Worm (Caenorhabditis elegans) whole organism, L4/young adult: ENCODE data around the gene F14H3.4.
"Not testable (repeated sequence)": the region's sequence is repeated elsewhere in the genome, so short reads cannot be mapped to it uniquely, and the experiment has no call there.

Experiments used
- W03F9.2 ChIP-seq: fragments of 150-350 bp; optimal IDR thresholded peaks from 2 replicates; lab custom pipeline; 2014; ENCODE audit warnings: missing biosample characterization, missing genetic modification characterization
- dao-5 ChIP-seq: sonication (generic microtip); optimal IDR thresholded peaks from 2 replicates; lab custom pipeline; 2016; ENCODE audit warnings: missing genotype, missing genetic modification characterization, moderate library complexity, missing compliant biosample characterization
- him-1 ChIP-seq: sonication (generic microtip); optimal IDR thresholded peaks from 2 replicates; lab custom pipeline; 2016; ENCODE audit warnings: missing genotype, missing genetic modification reagents, missing genetic modification characterization, missing compliant biosample characterization

Gene F14H3.4

ce11 chrV:16061993-16062392 is 7.1 kb upstream of the F14H3.4 start, which contains the start of gene fbxa-100:
fbxa-100 (minus strand) TSS chrV:16062093.
- TF ChIP-seq him-1 = no peak
- TF ChIP-seq dao-5 = no peak
- no peak for TF ChIP-seq W03F9.2 (tag; lab: Kevin White, UChicago)

ce11 chrV:16060135-16060534 is 5.3 kb upstream of the F14H3.4 start, which contains the start of gene F14H3.15:
F14H3.15 (minus strand) TSS chrV:16060235.
- no peak for TF ChIP-seq dao-5
- no peak for TF ChIP-seq W03F9.2 (tag; lab: Kevin White, UChicago)
- no peak for TF ChIP-seq him-1

ce11 chrV:16058872-16059271 is 4.0 kb upstream of the F14H3.4 start, which contains the start of gene F14H3.6:
F14H3.6 (minus strand) TSS chrV:16058893.
- TF ChIP-seq W03F9.2 (tag; lab: Kevin White, UChicago) = no peak
- TF ChIP-seq him-1 = no peak
- TF ChIP-seq dao-5 = no peak

ce11 chrV:16057010-16057463 is 2.2 kb upstream of the F14H3.4 start, which contains the start of gene F14H3.5:
F14H3.5 (minus strand) TSS chrV:16057060.
- no peak for TF ChIP-seq W03F9.2 (tag; lab: Kevin White, UChicago)
- no peak for TF ChIP-seq him-1
- no peak for TF ChIP-seq dao-5

- TF ChIP-seq dao-5 = no peak
- no peak for TF ChIP-seq him-1
- TF ChIP-seq W03F9.2 (tag; lab: Kevin White, UChicago) = no peak
These were observed 1.5 kb downstream of the F14H3.4 start, which contains the start of gene F14H3.3 for ce11 chrV:16053373-16053772. F14H3.3 (minus strand) TSS chrV:16053473.

- no peak for TF ChIP-seq dao-5
- TF ChIP-seq W03F9.2 (tag; lab: Kevin White, UChicago) = no peak
- TF ChIP-seq him-1 = no peak
These were observed 5.7 kb downstream of the F14H3.4 start, which contains the start of gene best-12 for ce11 chrV:16049177-16049576. best-12 (plus strand) TSS chrV:16049477.

ce11 chrV:16047508-16047907 is 7.4 kb downstream of the F14H3.4 start, which contains the start of gene str-198:
str-198 (plus strand) TSS chrV:16047808.
- TF ChIP-seq dao-5 = no peak
- no peak for TF ChIP-seq W03F9.2 (tag; lab: Kevin White, UChicago)
- TF ChIP-seq him-1 = no peak

ce11 chrV:16047052-16047451 is 7.8 kb downstream of the F14H3.4 start:
- no peak for TF ChIP-seq dao-5
- no peak for TF ChIP-seq W03F9.2 (tag; lab: Kevin White, UChicago)
- no peak for TF ChIP-seq him-1

- no peak for TF ChIP-seq W03F9.2 (tag; lab: Kevin White, UChicago)
- TF ChIP-seq dao-5 = no peak
- TF ChIP-seq him-1 = no peak
These were observed 8.3 kb downstream of the F14H3.4 start, which contains the start of gene ZK285.2 for ce11 chrV:16046573-16046972. ZK285.2 (plus strand) TSS chrV:16046873.

ce11 chrV:16045837-16046236 is 9.0 kb downstream of the F14H3.4 start, which contains the start of gene T10C6.15:
T10C6.15 (minus strand) TSS chrV:16045940.
- TF ChIP-seq him-1 (no peak), dao-5 (no peak)

ce11 chrV:16043686-16044085 is 11.2 kb downstream of the F14H3.4 start:
- no peak for TF ChIP-seq him-1
- no peak for TF ChIP-seq W03F9.2 (tag; lab: Kevin White, UChicago)
- TF ChIP-seq dao-5 = no peak

ce11 chrV:16042743-16043014 is 12.2 kb downstream of the F14H3.4 start:
- TF ChIP-seq W03F9.2 (tag; lab: Kevin White, UChicago) (no peak), dao-5 (no peak), him-1 (no peak)

ce11 chrV:16041925-16042742 is 12.7 kb downstream of the F14H3.4 start, which contains the start of the genes his-2 and his-1:
his-2 (minus strand) TSS chrV:16042283.
his-1 (plus strand) TSS chrV:16042520.
- not testable (repeated sequence) for TF ChIP-seq him-1; dao-5; W03F9.2 (tag; lab: Kevin White, UChicago)

- TF ChIP-seq dao-5 (no peak), him-1 (no peak), W03F9.2 (tag; lab: Kevin White, UChicago) (no peak)
These were observed 13.5 kb downstream of the F14H3.4 start for ce11 chrV:16041412-16041811.
